Fruit fly (Drosophila melanogaster): ENCODE measurements around the gene CG9098.

The CG9098 gene

dm6 chr2L:5980862-5981432 is 31.2 kb downstream of the CG9098 start, which contains the start of gene chic (continued):
- TF ChIP-seq Ets65A (GFP tag) (peak; percentile 94), CG12769 (tag; optimal IDR thresholded peaks at IDR 0.05) (no peak), Optix (GFP tag; IDR thresholded peaks at IDR 0.05) (no peak), HmgZ (tag; optimal IDR thresholded peaks at IDR 0.05) (peak; percentile 48), sr (GFP tag; IDR thresholded peaks at IDR 0.05) (no peak), Jarid2 (GFP tag; optimal IDR thresholded peaks at IDR 0.05) (peak; percentile 61), CG13424 (tag; optimal IDR thresholded peaks at IDR 0.05) (peak; percentile 37), bsh (GFP tag; optimal IDR thresholded peaks at IDR 0.05) (peak in 1 of 2 experiments; percentile 19), CG15514 (GFP tag; optimal IDR thresholded peaks at IDR 0.05) (peak; percentile 63), CG14667 (GFP tag; IDR thresholded peaks at IDR 0.05) (no peak), CG33213 (GFP tag; optimal IDR thresholded peaks at IDR 0.05) (peak; percentile 48), ham (GFP tag; IDR thresholded peaks at IDR 0.05) (no peak), CG31441 (GFP tag; IDR thresholded peaks at IDR 0.05) (no peak), HLH3B (GFP tag; IDR thresholded peaks at IDR 0.05) (no peak), dm (GFP tag; optimal IDR thresholded peaks at IDR 0.05) (peak; percentile 42), CG3995 (GFP tag; optimal IDR thresholded peaks at IDR 0.05) (peak; percentile 90), CG10462 (GFP tag; optimal IDR thresholded peaks at IDR 0.05) (no peak), CG3065 (GFP tag; optimal IDR thresholded peaks at IDR 0.05) (no peak), CG4820 (GFP tag; optimal IDR thresholded peaks at IDR 0.05) (peak; percentile 5), CG9437 (GFP tag; optimal IDR thresholded peaks at IDR 0.05) (no peak), hb (GFP tag; IDR thresholded peaks at IDR 0.05; ENCODE audit: partially characterized antibody) (no peak), CG7745 (tag; optimal IDR thresholded peaks at IDR 0.05) (peak; percentile 85), CG2120 (GFP tag; optimal IDR thresholded peaks at IDR 0.05) (peak; percentile 40), NfI (GFP tag; optimal IDR thresholded peaks at IDR 0.05) (no peak), CG2116 (GFP tag; optimal IDR thresholded peaks at IDR 0.05) (peak; percentile 16), NFAT (GFP tag; IDR thresholded peaks at IDR 0.05) (no peak), CG17802 (tag; optimal IDR thresholded peaks at IDR 0.05) (peak; percentile 100), CG3163 (GFP tag; optimal IDR thresholded peaks at IDR 0.05) (peak; percentile 22), nom (GFP tag; optimal IDR thresholded peaks at IDR 0.05) (peak; percentile 50), nerfin-2 (GFP tag; IDR thresholded peaks at IDR 0.05; ENCODE audit: partially characterized antibody) (no peak), scrt (GFP tag; optimal IDR thresholded peaks at IDR 0.05) (peak; percentile 22), ken (GFP tag; IDR thresholded peaks at IDR 0.05) (no peak), repo (GFP tag; optimal IDR thresholded peaks at IDR 0.05) (peak; percentile 2), ftz-f1 (GFP tag; optimal IDR thresholded peaks at IDR 0.05) (no peak), CG34376 (GFP tag; optimal IDR thresholded peaks at IDR 0.05) (no peak), vvl (GFP tag; IDR thresholded peaks at IDR 0.05) (no peak), kni (GFP tag; optimal IDR thresholded peaks at IDR 0.05) (no peak), BEAF-32 (GFP tag; optimal IDR thresholded peaks at IDR 0.05) (peak; percentile 22), Nf-YC (tag; optimal IDR thresholded peaks at IDR 0.05) (peak; percentile 8), her (GFP tag; optimal IDR thresholded peaks at IDR 0.05) (peak; percentile 20), CG9817 (tag; optimal IDR thresholded peaks at IDR 0.05) (peak; percentile 9), CG30020 (tag; optimal IDR thresholded peaks at IDR 0.05) (peak; percentile 79), CG7786 (GFP tag; optimal IDR thresholded peaks at IDR 0.05) (peak; percentile 34), Med (GFP tag) (peak; percentile 79), CG14014 (GFP tag; IDR thresholded peaks at IDR 0.05) (no peak), Trl (optimal IDR thresholded peaks at IDR 0.05) (no peak), Trl (GFP tag; optimal IDR thresholded peaks at IDR 0.05) (peak; percentile 31), pfk (GFP tag; optimal IDR thresholded peaks at IDR 0.05) (peak; percentile 29), Sry-δ (GFP tag; optimal IDR thresholded peaks at IDR 0.05) (peak; percentile 20), CG12659 (GFP tag; optimal IDR thresholded peaks at IDR 0.05) (peak; percentile 14)

Measured in whole organism, embryonic.